Fruit fly (Drosophila melanogaster) whole organism, prepupa: Measurements from ENCODE around the gene Arl5.

ENCODE experiments used
- CG10631 ChIP-seq: fragments of 200-800 bp; sonication (Bioruptor generic); optimal IDR thresholded peaks from 2 replicates; lab custom pipeline; 2016; ENCODE audit warnings: missing biosample characterization, missing genetic modification characterization
- CG11294 ChIP-seq: fragments of 200-800 bp; sonication (Bioruptor generic); IDR thresholded peaks from 2 replicates; pipeline ENCODE4 v1.3.6; 2022; ENCODE audit warnings: missing biosample characterization, missing genetic modification characterization
- CG11762 ChIP-seq: fragments of 200-800 bp; sonication (Bioruptor generic); optimal IDR thresholded peaks from 3 replicates; lab custom pipeline; 2016; ENCODE audit warnings: missing biosample characterization, missing genetic modification characterization; ENCODE audit not compliant: insufficient read depth
- CG11902 ChIP-seq: fragments of 200-800 bp; sonication (Bioruptor generic); optimal IDR thresholded peaks from 3 replicates; lab custom pipeline; 2016; ENCODE audit warnings: missing biosample characterization, missing genetic modification characterization
- CG15336 ChIP-seq: fragments of 200-800 bp; sonication (Bioruptor generic); IDR thresholded peaks from 2 replicates; pipeline ENCODE4 v1.3.6; 2022; ENCODE audit warnings: missing biosample characterization, missing genetic modification characterization
- CG16779 ChIP-seq: fragments of 200-800 bp; sonication (Bioruptor generic); optimal IDR thresholded peaks from 3 replicates; lab custom pipeline; 2017; ENCODE audit warnings: missing biosample characterization, mild to moderate bottlenecking, missing genetic modification characterization
- CG3032 ChIP-seq: fragments of 200-800 bp; optimal IDR thresholded peaks from 2 replicates; lab custom pipeline; 2019; ENCODE audit warnings: missing biosample characterization, mild to moderate bottlenecking, missing genetic modification characterization, moderate library complexity
- CG31627 ChIP-seq: fragments of 200-800 bp; sonication (Bioruptor generic); optimal IDR thresholded peaks from 3 replicates; lab custom pipeline; 2016; ENCODE audit warnings: missing biosample characterization, missing genetic modification characterization
- CG34406 ChIP-seq: fragments of 200-800 bp; sonication (Bioruptor generic); optimal IDR thresholded peaks from 3 replicates; lab custom pipeline; 2016; ENCODE audit warnings: missing biosample characterization, missing genetic modification characterization
- CG3919 ChIP-seq: fragments of 200-800 bp; sonication (Bioruptor generic); optimal IDR thresholded peaks from 3 replicates; lab custom pipeline; 2016; ENCODE audit warnings: missing biosample characterization, missing genetic modification characterization
- CG6163 ChIP-seq: fragments of 200-800 bp; sonication (Bioruptor generic); IDR thresholded peaks from 3 replicates; pipeline ENCODE4 v1.3.6; 2022; ENCODE audit warnings: missing biosample characterization, missing genetic modification characterization
- CG6792 ChIP-seq: fragments of 200-800 bp; sonication (Bioruptor generic); optimal IDR thresholded peaks from 3 replicates; lab custom pipeline; 2016; ENCODE audit warnings: missing biosample characterization, missing genetic modification characterization
- CG6808 ChIP-seq: fragments of 200-800 bp; sonication (Bioruptor generic); optimal IDR thresholded peaks from 3 replicates; lab custom pipeline; 2017; ENCODE audit warnings: missing biosample characterization, missing genetic modification characterization, mild to moderate bottlenecking, moderate library complexity, missing genetic modification reagents
- CG6854 ChIP-seq: fragments of 200-800 bp; sonication (Bioruptor generic); optimal IDR thresholded peaks from 2 replicates; lab custom pipeline; 2017; ENCODE audit warnings: missing biosample characterization, mild to moderate bottlenecking, missing genetic modification characterization
- CG7368 ChIP-seq: fragments of 200-800 bp; sonication (Bioruptor generic); optimal IDR thresholded peaks from 3 replicates; lab custom pipeline; 2016; ENCODE audit warnings: missing biosample characterization, missing genetic modification characterization
- CG8119 ChIP-seq: fragments of 200-800 bp; sonication (Bioruptor generic); IDR thresholded peaks from 3 replicates; pipeline ENCODE4 v1.3.6; 2022; ENCODE audit warnings: missing biosample characterization, missing genetic modification characterization
- CG8319 ChIP-seq: fragments of 200-800 bp; sonication (Bioruptor generic); optimal IDR thresholded peaks from 3 replicates; lab custom pipeline; 2016; ENCODE audit warnings: missing biosample characterization, missing genetic modification characterization
- CG8632 ChIP-seq: fragments of 200-800 bp; sonication (Bioruptor generic); optimal IDR thresholded peaks from 3 replicates; lab custom pipeline; 2016; ENCODE audit warnings: missing biosample characterization, missing genetic modification characterization
- CG9139 ChIP-seq: fragments of 200-800 bp; sonication (Bioruptor generic); optimal IDR thresholded peaks from 3 replicates; lab custom pipeline; 2017; ENCODE audit warnings: missing biosample characterization, mild to moderate bottlenecking, missing genetic modification characterization
- Eip75B ChIP-seq: fragments of 200-800 bp; sonication (Bioruptor generic); optimal IDR thresholded peaks from 3 replicates; lab custom pipeline; 2016; ENCODE audit warnings: missing biosample characterization, missing genetic modification characterization
- Eip78C ChIP-seq: fragments of 200-800 bp; sonication (Bioruptor generic); peaks from one replicate; lab custom pipeline; 2016; ENCODE audit warnings: missing biosample characterization, missing genetic modification characterization
- Ets21C ChIP-seq: fragments of 200-800 bp; sonication (Bioruptor generic); optimal IDR thresholded peaks from 3 replicates; lab custom pipeline; 2016; ENCODE audit warnings: missing biosample characterization, missing genetic modification characterization
- Ets96B ChIP-seq: fragments of 200-800 bp; optimal IDR thresholded peaks from 2 replicates; lab custom pipeline; 2019; ENCODE audit warnings: missing biosample characterization, mild to moderate bottlenecking, missing genetic modification characterization, moderate library complexity
- Gug ChIP-seq: fragments of 200-800 bp; sonication (Bioruptor generic); IDR thresholded peaks from 2 replicates; pipeline ENCODE4 v1.3.6; 2022; ENCODE audit warnings: missing biosample characterization, missing genetic modification characterization
- Hr38 ChIP-seq: sonication (Bioruptor generic); optimal IDR thresholded peaks from 2 replicates; lab custom pipeline; 2016; ENCODE audit warnings: missing biosample characterization, missing genetic modification characterization
- Hr39 ChIP-seq: fragments of 200-800 bp; sonication (Bioruptor generic); optimal IDR thresholded peaks from 2 replicates; lab custom pipeline; 2016; ENCODE audit warnings: missing biosample characterization, missing genetic modification characterization
- Hr4 ChIP-seq: fragments of 200-800 bp; sonication (Bioruptor generic); optimal IDR thresholded peaks from 3 replicates; lab custom pipeline; 2016; ENCODE audit warnings: missing biosample characterization, missing genetic modification characterization
- Lpt ChIP-seq: fragments of 200-800 bp; sonication (Bioruptor generic); optimal IDR thresholded peaks from 3 replicates; lab custom pipeline; 2016; ENCODE audit warnings: missing biosample characterization, missing genetic modification characterization
- OdsH ChIP-seq: fragments of 200-800 bp; sonication (Bioruptor generic); optimal IDR thresholded peaks from 3 replicates; lab custom pipeline; 2016; ENCODE audit warnings: missing biosample characterization, missing genetic modification characterization
- Sox102F ChIP-seq: fragments of 200-800 bp; sonication (Bioruptor generic); optimal IDR thresholded peaks from 2 replicates; lab custom pipeline; 2016; ENCODE audit warnings: missing biosample characterization, mild to moderate bottlenecking, missing genetic modification characterization
- Sox14 ChIP-seq: fragments of 200-800 bp; sonication (Bioruptor generic); optimal IDR thresholded peaks from 3 replicates; lab custom pipeline; 2016; ENCODE audit warnings: missing biosample characterization, missing genetic modification characterization
- Sox15 ChIP-seq: fragments of 200-800 bp; sonication (Bioruptor generic); optimal IDR thresholded peaks from 3 replicates; lab custom pipeline; 2016; ENCODE audit warnings: missing biosample characterization, missing genetic modification characterization
- achi ChIP-seq: fragments of 200-800 bp; sonication (Bioruptor generic); optimal IDR thresholded peaks from 3 replicates; lab custom pipeline; 2016; ENCODE audit warnings: missing biosample characterization, missing genetic modification characterization
- acj6 ChIP-seq: fragments of 200-800 bp; sonication (Bioruptor generic); optimal IDR thresholded peaks from 3 replicates; lab custom pipeline; 2016; ENCODE audit warnings: missing biosample characterization, missing genetic modification characterization
- cyc ChIP-seq: fragments of 200-800 bp; sonication (Bioruptor generic); optimal IDR thresholded peaks from 3 replicates; lab custom pipeline; 2016; ENCODE audit warnings: missing biosample characterization, missing genetic modification characterization
- dac ChIP-seq: fragments of 200-800 bp; sonication (Bioruptor generic); optimal IDR thresholded peaks from 2 replicates; lab custom pipeline; 2017; ENCODE audit warnings: missing biosample characterization, mild to moderate bottlenecking, missing genetic modification characterization
- dsx ChIP-seq: fragments of 200-800 bp; optimal IDR thresholded peaks from 3 replicates; lab custom pipeline; 2019; ENCODE audit warnings: missing biosample characterization, mild to moderate bottlenecking, missing genetic modification characterization, moderate library complexity; ENCODE audit not compliant: poor library complexity, severe bottlenecking
- eg ChIP-seq: fragments of 200-800 bp; sonication (Bioruptor generic); IDR thresholded peaks from 3 replicates; pipeline ENCODE4 v1.3.6; 2022; ENCODE audit warnings: missing biosample characterization, missing genetic modification characterization
- esn ChIP-seq: fragments of 200-800 bp; sonication (Bioruptor generic); optimal IDR thresholded peaks from 2 replicates; lab custom pipeline; 2016; ENCODE audit warnings: missing biosample characterization, mild to moderate bottlenecking, missing genetic modification characterization, moderate library complexity
- fd59A ChIP-seq: fragments of 200-800 bp; sonication (Bioruptor generic); optimal IDR thresholded peaks from 2 replicates; lab custom pipeline; 2017; ENCODE audit warnings: missing biosample characterization, mild to moderate bottlenecking, missing genetic modification characterization, missing genetic modification reagents
- fd85E ChIP-seq: fragments of 200-800 bp; sonication (Bioruptor generic); optimal IDR thresholded peaks from 3 replicates; lab custom pipeline; 2016; ENCODE audit warnings: missing biosample characterization, missing genetic modification characterization
- fkh ChIP-seq: fragments of 200-800 bp; sonication (Bioruptor generic); optimal IDR thresholded peaks from 3 replicates; lab custom pipeline; 2017; ENCODE audit warnings: missing biosample characterization, mild to moderate bottlenecking, missing genetic modification characterization, moderate library complexity
- lz ChIP-seq: fragments of 200-800 bp; sonication (Bioruptor generic); optimal IDR thresholded peaks from 3 replicates; lab custom pipeline; 2016; ENCODE audit warnings: missing biosample characterization, missing genetic modification characterization
- net ChIP-seq: fragments of 200-800 bp; sonication (Bioruptor generic); optimal IDR thresholded peaks from 3 replicates; lab custom pipeline; 2016; ENCODE audit warnings: missing biosample characterization, missing genetic modification characterization
- salr ChIP-seq, 2 experiments: fragments of 200-800 bp; sonication (Bioruptor generic); optimal IDR thresholded peaks; 3 replicates each; lab custom pipeline; 2016 to 2018; ENCODE audit warnings: missing biosample characterization in 2 of 2, missing genetic modification characterization in 2 of 2, mild to moderate bottlenecking in 1 of 2
- spab ChIP-seq: fragments of 200-800 bp; sonication (Bioruptor generic); optimal IDR thresholded peaks from 2 replicates; lab custom pipeline; 2017; ENCODE audit warnings: missing biosample characterization, mild to moderate bottlenecking, missing genetic modification characterization, missing genetic modification reagents
- ss ChIP-seq, 2 experiments: fragments of 200-800 bp; sonication (Bioruptor generic); optimal IDR thresholded peaks; 2 replicates in 1 of 2; 3 replicates in 1 of 2; lab custom pipeline; 2017 to 2018; ENCODE audit warnings: mild to moderate bottlenecking in 2 of 2, missing biosample characterization in 2 of 2, missing genetic modification characterization in 2 of 2, moderate library complexity in 1 of 2
- svp ChIP-seq: fragments of 200-800 bp; sonication (Bioruptor generic); peaks from one replicate; lab custom pipeline; 2016; ENCODE audit warnings: missing biosample characterization, missing genetic modification characterization
- topi ChIP-seq: fragments of 200-800 bp; sonication (Bioruptor generic); optimal IDR thresholded peaks from 3 replicates; lab custom pipeline; 2016; ENCODE audit warnings: missing biosample characterization, missing genetic modification characterization
- vri ChIP-seq: fragments of 200-800 bp; sonication (Bioruptor generic); optimal IDR thresholded peaks from 3 replicates; lab custom pipeline; 2016; ENCODE audit warnings: missing biosample characterization, mild to moderate bottlenecking, missing genetic modification characterization

Arl5 gene

DNA sequence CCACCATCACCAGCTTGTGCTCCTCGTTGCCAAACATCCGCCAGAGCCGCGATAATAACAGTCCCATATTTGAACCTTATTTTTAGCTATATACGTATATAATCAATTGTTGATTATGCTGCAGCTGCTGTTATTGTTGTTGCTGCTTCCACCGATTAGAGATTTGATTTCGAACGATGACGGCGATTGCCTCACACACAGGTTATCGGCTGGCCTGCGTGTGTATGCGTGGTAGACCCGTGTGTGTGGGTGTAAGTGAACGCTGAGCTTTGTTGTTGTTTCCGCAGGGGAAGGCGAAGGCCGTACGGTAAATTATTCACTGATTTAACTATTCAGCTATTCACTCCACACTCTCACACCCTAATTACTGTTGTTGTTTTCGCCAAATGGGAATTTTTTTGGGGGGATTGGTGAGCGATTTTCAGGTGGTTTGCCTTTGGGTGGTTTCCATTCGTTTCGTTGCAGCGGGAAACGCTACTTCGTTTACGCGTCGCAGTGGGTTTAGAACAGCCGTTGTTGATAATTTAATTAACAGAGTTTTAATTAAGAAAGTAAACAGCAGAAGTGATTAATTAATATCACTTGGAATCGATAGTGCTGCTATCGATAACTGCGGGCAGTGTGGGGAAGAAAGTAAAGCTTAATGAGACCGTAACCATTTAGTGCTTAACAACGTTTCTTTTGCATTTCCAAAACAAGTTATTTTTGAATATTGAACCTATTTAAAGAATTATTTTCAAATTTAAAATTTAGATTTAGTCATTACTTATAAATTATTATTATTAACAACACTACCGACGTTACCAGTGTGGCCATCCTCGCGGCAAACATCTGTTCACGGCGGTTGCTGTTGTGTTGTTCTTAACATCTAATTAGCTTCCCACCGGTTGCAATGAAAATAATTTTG, at the start of gene Arl5, which contains the start of gene CG13671:
Arl5 (minus strand) TSS at position 616 of the 907 bp plus-strand sequence.
CG13671 (plus strand) TSS at position 841 of the 907 bp plus-strand sequence.
- TF ChIP-seq Sox15 (GFP tag; lab: Kevin White, UChicago) (peak; percentile 59), Sox102F (GFP tag; lab: Kevin White, UChicago) (no peak), OdsH (GFP tag; lab: Kevin White, UChicago) (peak; percentile 86), Ets96B (peak; percentile 63), CG6163 (GFP tag; lab: Robert Waterston, UW) (no peak; the same call in 1 of the 3 replicates), Gug (GFP tag; lab: Robert Waterston, UW) (peak; percentile 70), Lpt (peak; percentile 39), CG11294 (0 out of 2 replicates have a peak, but pooled peaks have one; percentile 48), CG11762 (peak; percentile 67), vri (GFP tag; lab: Kevin White, UChicago) (peak; percentile 59), CG31627 (GFP tag; lab: Kevin White, UChicago) (peak; percentile 75), CG16779 (tag; lab: Kevin White, UChicago) (no peak), Hr38 (GFP tag; lab: Kevin White, UChicago) (no peak), eg (no peak; the same call in 1 of the 3 replicates), topi (peak; percentile 79), Sox14 (GFP tag; lab: Kevin White, UChicago) (peak; percentile 64), salr (GFP tag; optimal IDR thresholded peaks at IDR 0.05; lab: Kevin White, UChicago) (peak in 1 of 2 experiments; percentile 71), CG9139 (no peak), CG10631 (GFP tag; lab: Kevin White, UChicago) (peak; percentile 87), CG8632 (GFP tag; lab: Kevin White, UChicago) (peak; percentile 65), cyc (GFP tag; lab: Kevin White, UChicago) (peak; percentile 72), acj6 (GFP tag; lab: Kevin White, UChicago) (peak; percentile 79), achi (GFP tag; lab: Kevin White, UChicago) (peak; percentile 74), CG15336 (GFP tag; lab: Robert Waterston, UW) (peak; percentile 54; the same call in 1 of the 2 replicates), spab (GFP tag; lab: Kevin White, UChicago) (no peak), fkh (GFP tag; lab: Kevin White, UChicago) (peak; percentile 92), fd85E (GFP tag; lab: Kevin White, UChicago) (no peak), CG7368 (GFP tag; lab: Kevin White, UChicago) (no peak), fd59A (GFP tag; lab: Kevin White, UChicago) (peak; percentile 17), svp (GFP tag; lab: Kevin White, UChicago) (no peak), CG3032 (tag; lab: Kevin White, UChicago) (peak; percentile 51), Hr4 (GFP tag; lab: Kevin White, UChicago) (peak; percentile 69), Hr39 (GFP tag; lab: Kevin White, UChicago) (peak; percentile 72), CG8319 (peak; percentile 73), CG6808 (GFP tag; lab: Kevin White, UChicago) (peak; percentile 20), dac (peak; percentile 21), net (peak; percentile 65), dsx (GFP tag; lab: Kevin White, UChicago) (peak; percentile 44), Ets21C (GFP tag; lab: Kevin White, UChicago) (no peak), Eip78C (GFP tag; lab: Kevin White, UChicago) (peak; percentile 91), CG3919 (peak; percentile 80), esn (GFP tag; lab: Kevin White, UChicago) (peak; percentile 83), CG11902 (GFP tag; lab: Kevin White, UChicago) (peak; percentile 67), CG6792 (peak; percentile 72), CG8119 (GFP tag; lab: Robert Waterston, UW) (peak; percentile 59; the same call in 2 of the 3 replicates), ss (GFP tag; optimal IDR thresholded peaks at IDR 0.05; lab: Kevin White, UChicago) (peak in 1 of 2 experiments; percentile 40), CG6854 (no peak), Eip75B (GFP tag; lab: Kevin White, UChicago) (no peak), CG34406 (GFP tag; lab: Kevin White, UChicago) (peak; percentile 75), lz (GFP tag; lab: Kevin White, UChicago) (peak; percentile 79)
